Fruit fly (Drosophila melanogaster): ENCODE measurements around the gene Prp40.

Gene Prp40

DNA sequence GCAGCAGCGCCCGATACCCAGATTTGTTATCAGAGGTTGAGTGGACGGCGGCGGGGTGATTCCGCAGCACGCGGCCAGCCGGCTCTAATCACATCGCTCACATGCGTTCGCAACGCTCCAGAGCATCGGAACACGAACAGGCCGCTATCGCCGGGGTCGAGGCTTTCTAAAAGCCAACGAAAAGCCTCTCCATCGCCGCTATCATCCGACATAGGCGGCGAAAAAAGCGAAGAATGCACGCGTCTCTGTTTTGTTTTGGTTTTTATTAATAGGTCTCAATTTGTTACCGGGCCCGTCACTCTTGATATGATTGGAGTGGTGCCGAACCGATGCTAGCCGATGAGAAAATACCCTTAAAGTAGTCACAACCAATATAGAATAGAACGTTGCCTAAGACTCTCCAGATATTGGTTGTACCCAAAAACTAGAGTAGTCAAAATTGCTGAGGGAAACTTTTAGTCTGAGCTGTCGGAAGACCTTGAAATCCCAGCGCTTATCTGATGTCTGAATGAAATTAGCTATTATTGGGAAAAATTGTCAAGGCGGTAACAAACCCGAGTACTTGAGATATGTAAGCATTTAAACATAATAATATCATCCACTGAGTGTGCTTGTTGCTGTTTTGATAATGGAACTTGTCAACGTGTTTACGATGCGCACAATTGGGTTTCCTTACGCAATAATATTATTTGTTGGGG lies 19.0 kb downstream of the Prp40 start, which contains the start of gene CG17261 (continued):
- TF ChIP-seq CG15479 (GFP tag; optimal IDR thresholded peaks at IDR 0.05) (no peak), Elba2 (GFP tag; optimal IDR thresholded peaks at IDR 0.05) (no peak), CG14441 (GFP tag; IDR thresholded peaks at IDR 0.05) (no peak), CG13123 (GFP tag; optimal IDR thresholded peaks at IDR 0.05) (no peak), ATbp (GFP tag; optimal IDR thresholded peaks at IDR 0.05) (no peak), CG11085 (GFP tag; IDR thresholded peaks at IDR 0.05) (no peak), CG10565 (GFP tag; optimal IDR thresholded peaks at IDR 0.05) (no peak), zfh1 (GFP tag; IDR thresholded peaks at IDR 0.05) (no peak), CG4820 (GFP tag; optimal IDR thresholded peaks at IDR 0.05) (no peak), Nf-YA (GFP tag; IDR thresholded peaks at IDR 0.05) (no peak), ftz-f1 (GFP tag; optimal IDR thresholded peaks at IDR 0.05) (peak; percentile 87), br (optimal IDR thresholded peaks at IDR 0.05) (no peak), CG34224 (GFP tag; IDR thresholded peaks at IDR 0.05; ENCODE audit: partially characterized antibody) (no peak), CG6175 (GFP tag; IDR thresholded peaks at IDR 0.05) (0 out of 3 replicates have a peak, but pooled peaks have one; percentile 50), CG4854 (GFP tag; optimal IDR thresholded peaks at IDR 0.05) (no peak), CG1647 (GFP tag; optimal IDR thresholded peaks at IDR 0.05) (no peak), PHDP (tag; optimal IDR thresholded peaks at IDR 0.05) (peak; percentile 31), CG6765 (GFP tag; optimal IDR thresholded peaks at IDR 0.05) (no peak), Dip2 (GFP tag; IDR thresholded peaks at IDR 0.05) (no peak), CG11456 (GFP tag; IDR thresholded peaks at IDR 0.05) (peak; percentile 60; the same call in 1 of the 3 replicates), Lpt (GFP tag; optimal IDR thresholded peaks at IDR 0.05) (no peak), sens-2 (GFP tag; IDR thresholded peaks at IDR 0.05) (no peak), CG8478 (optimal IDR thresholded peaks at IDR 0.05) (no peak), CG12299 (tag; optimal IDR thresholded peaks at IDR 0.05) (no peak), Meics (GFP tag; optimal IDR thresholded peaks at IDR 0.05) (peak; percentile 62), ro (GFP tag; IDR thresholded peaks at IDR 0.05) (no peak), CG17912 (GFP tag; optimal IDR thresholded peaks at IDR 0.05) (no peak), odd (GFP tag; optimal IDR thresholded peaks at IDR 0.05) (no peak), CG2889 (GFP tag; IDR thresholded peaks at IDR 0.05) (no peak), CTCF (GFP tag; optimal IDR thresholded peaks at IDR 0.05) (no peak), zfh2 (GFP tag; optimal IDR thresholded peaks at IDR 0.05) (peak; percentile 34), Camta (GFP tag; optimal IDR thresholded peaks at IDR 0.05) (no peak), schlank (tag; optimal IDR thresholded peaks at IDR 0.05) (peak; percentile 65), CG10321 (GFP tag; IDR thresholded peaks at IDR 0.05) (no peak), danr (GFP tag; IDR thresholded peaks at IDR 0.05) (no peak), CG17802 (tag; optimal IDR thresholded peaks at IDR 0.05) (no peak), onecut (GFP tag; IDR thresholded peaks at IDR 0.05) (no peak), CG7357 (GFP tag; IDR thresholded peaks at IDR 0.05) (no peak), Pdp1 (GFP tag; optimal IDR thresholded peaks at IDR 0.05) (peak; percentile 35 to 90), CG4360 (GFP tag; IDR thresholded peaks at IDR 0.05) (no peak), Stat92E (GFP tag; optimal IDR thresholded peaks at IDR 0.05) (no peak), gfzf (GFP tag; optimal IDR thresholded peaks at IDR 0.05) (no peak), shn (GFP tag; optimal IDR thresholded peaks at IDR 0.05) (peak; percentile 23), CG2875 (GFP tag; optimal IDR thresholded peaks at IDR 0.05) (no peak), CG34422 (GFP tag; IDR thresholded peaks at IDR 0.05) (no peak; the same call in 2 of the 3 replicates), Hmr (GFP tag; optimal IDR thresholded peaks at IDR 0.05) (peak; percentile 70), CG2116 (GFP tag; optimal IDR thresholded peaks at IDR 0.05) (no peak), ara (GFP tag; IDR thresholded peaks at IDR 0.05) (peak; percentile 27; the same call in 1 of the 2 replicates), CG6689 (GFP tag; IDR thresholded peaks at IDR 0.05) (no peak), luna (GFP tag; optimal IDR thresholded peaks at IDR 0.05) (no peak), ab (GFP tag; optimal IDR thresholded peaks at IDR 0.05) (no peak), vnd (GFP tag; IDR thresholded peaks at IDR 0.05; ENCODE audit: partially characterized antibody) (0 out of 3 replicates have a peak, but pooled peaks have one; percentile 47)
